Fruit fly (Drosophila melanogaster) whole organism, prepupa: ENCODE data around the gene MFS3.

Experiments used
- CG8119 ChIP-seq: fragments of 200-800 bp; sonication (Bioruptor generic); IDR thresholded peaks from 3 replicates; pipeline ENCODE4 v1.3.6; 2022; ENCODE audit warnings: missing biosample characterization, missing genetic modification characterization
- Smox ChIP-seq: fragments of 200-800 bp; sonication (Bioruptor generic); optimal IDR thresholded peaks from 3 replicates; lab custom pipeline; 2016; ENCODE audit warnings: missing biosample characterization, missing genetic modification characterization
- acj6 ChIP-seq: fragments of 200-800 bp; sonication (Bioruptor generic); optimal IDR thresholded peaks from 3 replicates; lab custom pipeline; 2016; ENCODE audit warnings: missing biosample characterization, missing genetic modification characterization
- fkh ChIP-seq: fragments of 200-800 bp; sonication (Bioruptor generic); optimal IDR thresholded peaks from 3 replicates; lab custom pipeline; 2017; ENCODE audit warnings: missing biosample characterization, mild to moderate bottlenecking, missing genetic modification characterization, moderate library complexity
- net ChIP-seq: fragments of 200-800 bp; sonication (Bioruptor generic); optimal IDR thresholded peaks from 3 replicates; lab custom pipeline; 2016; ENCODE audit warnings: missing biosample characterization, missing genetic modification characterization

DNA sequence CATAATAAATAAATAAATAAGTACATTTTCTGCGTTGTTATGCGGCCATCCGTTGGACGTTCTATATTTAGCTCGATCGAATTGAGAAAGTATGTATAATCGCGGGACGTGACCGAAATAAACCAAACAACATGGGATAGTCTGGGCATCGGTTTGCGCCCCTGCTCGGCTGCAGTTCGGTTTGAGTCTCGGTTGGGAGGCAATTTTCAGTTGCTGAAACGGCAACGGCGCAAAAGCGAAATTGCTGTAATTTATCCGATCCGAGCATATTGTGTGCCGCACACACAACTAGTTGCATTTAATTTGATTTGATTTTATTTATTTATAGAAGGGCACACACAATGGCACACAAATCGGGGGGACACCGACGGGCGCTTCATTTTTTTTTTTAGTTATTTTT is 24.9 kb upstream of the MFS3 start:
- TF ChIP-seq Smox (no peak), acj6 (GFP tag; lab: Kevin White, UChicago) (no peak), fkh (GFP tag; lab: Kevin White, UChicago) (no peak), net (no peak), CG8119 (GFP tag; lab: Robert Waterston, UW) (no peak)
